Fruit fly (Drosophila melanogaster): Measurements from ENCODE around the gene Npc2d.
A peak's percentile ranks its signal among the peaks of the same experiment; 100 is the strongest.

DNA sequence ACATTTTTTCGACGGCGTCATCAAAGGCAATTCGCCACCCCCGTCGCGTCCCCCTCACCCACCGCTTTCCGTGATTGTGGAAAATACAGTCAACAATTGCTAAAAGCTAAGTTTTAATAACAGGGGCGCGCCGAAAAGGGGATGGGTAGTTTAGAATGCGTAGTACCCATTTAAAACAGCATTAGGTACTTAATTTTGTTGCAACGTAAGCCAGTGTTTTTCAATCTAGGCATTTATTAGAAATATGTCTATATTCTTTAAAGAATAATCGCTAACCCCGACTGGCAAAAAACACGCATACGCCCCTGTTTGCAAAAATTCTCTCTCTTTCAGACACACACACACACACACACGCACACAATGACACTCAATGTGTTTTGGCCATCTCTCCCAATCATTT is 29.0 kb upstream of the Npc2d start:
- TF ChIP-seq CG16779 (GFP tag; IDR thresholded peaks at IDR 0.05) (0 out of 2 replicates have a peak, but pooled peaks have one; percentile 67), Taf1 (GFP tag; IDR thresholded peaks at IDR 0.05) (peak; percentile 66), Hmx (GFP tag; optimal IDR thresholded peaks at IDR 0.05) (no peak), nerfin-2 (GFP tag; IDR thresholded peaks at IDR 0.05; ENCODE audit: partially characterized antibody) (no peak), onecut (GFP tag; IDR thresholded peaks at IDR 0.05) (no peak), sim (GFP tag; IDR thresholded peaks at IDR 0.05) (no peak), pb (GFP tag; optimal IDR thresholded peaks at IDR 0.05) (no peak)
